Worm (Caenorhabditis elegans) whole organism, mixed stage, embryonic: ENCODE data around the gene daf-12.

Experiments used
- M03D4.4 ChIP-seq: sonication (generic microtip); optimal IDR thresholded peaks from 2 replicates; lab custom pipeline; 2017; ENCODE audit warnings: mild to moderate bottlenecking, missing genetic modification characterization, missing compliant biosample characterization
- blmp-1 ChIP-seq: fragments of 150-350 bp; optimal IDR thresholded peaks from 2 replicates; lab custom pipeline; 2014; ENCODE audit warnings: missing biosample characterization, missing genetic modification characterization
- ceh-43 ChIP-seq: fragments of 200-800 bp; sonication (Bioruptor generic); optimal IDR thresholded peaks from 2 replicates; lab custom pipeline; 2018; ENCODE audit warnings: mild to moderate bottlenecking, missing genetic modification characterization, moderate library complexity, missing compliant biosample characterization
- ces-1 ChIP-seq: fragments of 150-350 bp; optimal IDR thresholded peaks from 2 replicates; lab custom pipeline; 2014; ENCODE audit warnings: missing biosample characterization, missing genetic modification reagents, missing genetic modification characterization
- elt-3 ChIP-seq: fragments of 150-350 bp; optimal IDR thresholded peaks from 2 replicates; lab custom pipeline; 2014; ENCODE audit warnings: missing biosample characterization, missing genetic modification characterization
- mab-5 ChIP-seq: fragments of 150-350 bp; optimal IDR thresholded peaks from 2 replicates; lab custom pipeline; 2014; ENCODE audit warnings: missing biosample characterization, missing genetic modification characterization
- nhr-12 ChIP-seq: fragments of 150-350 bp; optimal IDR thresholded peaks from 2 replicates; lab custom pipeline; 2014; ENCODE audit warnings: missing biosample characterization, missing genetic modification characterization
- nhr-2 ChIP-seq: fragments of 150-350 bp; optimal IDR thresholded peaks from 2 replicates; lab custom pipeline; 2014; ENCODE audit warnings: missing biosample characterization, missing genetic modification characterization
- nhr-237 ChIP-seq: fragments of 150-350 bp; optimal IDR thresholded peaks from 2 replicates; lab custom pipeline; 2014; ENCODE audit warnings: missing biosample characterization, missing genetic modification characterization
- unc-39 ChIP-seq: fragments of 150-350 bp; optimal IDR thresholded peaks from 2 replicates; lab custom pipeline; 2014; ENCODE audit warnings: missing biosample characterization, missing genetic modification characterization
- unc-62 ChIP-seq: fragments of 150-350 bp; optimal IDR thresholded peaks from 2 replicates; lab custom pipeline; 2014; ENCODE audit warnings: missing biosample characterization, missing genetic modification reagents, missing genetic modification characterization
- zip-8 ChIP-seq: fragments of 150-350 bp; optimal IDR thresholded peaks from 2 replicates; lab custom pipeline; 2014; ENCODE audit warnings: missing biosample characterization, missing genetic modification characterization
- ztf-11 ChIP-seq: fragments of 150-350 bp; optimal IDR thresholded peaks from 2 replicates; lab custom pipeline; 2014; ENCODE audit warnings: missing biosample characterization, missing genetic modification characterization

DNA sequence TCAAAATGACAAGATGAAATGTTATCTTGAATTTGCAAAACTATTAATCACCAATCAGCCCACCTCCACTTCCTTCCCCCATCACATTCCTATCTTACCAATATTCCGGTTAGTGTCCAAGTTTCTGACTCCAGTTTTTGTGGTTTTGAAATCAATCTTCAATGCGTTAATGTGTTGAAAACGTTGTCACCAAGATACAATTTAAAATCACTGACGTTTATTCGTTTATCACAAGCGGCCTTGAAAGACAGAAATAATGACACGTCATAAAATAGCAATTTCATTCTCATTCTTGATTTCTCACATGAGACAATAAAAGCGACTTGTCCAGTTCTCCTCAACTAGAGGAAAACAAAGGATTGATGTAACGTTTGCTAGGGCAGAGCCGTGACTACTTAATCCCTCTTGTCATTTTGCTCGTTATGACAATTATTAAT lies 36.0 kb upstream of the daf-12 start:
- TF ChIP-seq M03D4.4, result no peak
- no peak for TF ChIP-seq blmp-1
- no peak for TF ChIP-seq elt-3 (tag; lab: Kevin White, UChicago)
- peak; percentile 24 for TF ChIP-seq ces-1 (GFP tag; lab: Kevin White, UChicago)
- TF ChIP-seq unc-39, result no peak
- no peak for TF ChIP-seq mab-5 (tag; lab: Kevin White, UChicago)
- no peak for TF ChIP-seq nhr-12
- TF ChIP-seq unc-62 (GFP tag; lab: Kevin White, UChicago), result peak; percentile 78
- TF ChIP-seq nhr-237 (tag; lab: Kevin White, UChicago), result no peak
- no peak for TF ChIP-seq ztf-11 (tag; lab: Kevin White, UChicago)
- no peak for TF ChIP-seq ceh-43
- TF ChIP-seq zip-8 (tag; lab: Kevin White, UChicago), result no peak
- TF ChIP-seq nhr-2 (tag; lab: Kevin White, UChicago), result no peak
